Worm (Caenorhabditis elegans): ENCODE results near the gene atg-7.
A peak's percentile ranks its signal among the peaks of the same experiment; 100 is the strongest.

The atg-7 gene

DNA sequence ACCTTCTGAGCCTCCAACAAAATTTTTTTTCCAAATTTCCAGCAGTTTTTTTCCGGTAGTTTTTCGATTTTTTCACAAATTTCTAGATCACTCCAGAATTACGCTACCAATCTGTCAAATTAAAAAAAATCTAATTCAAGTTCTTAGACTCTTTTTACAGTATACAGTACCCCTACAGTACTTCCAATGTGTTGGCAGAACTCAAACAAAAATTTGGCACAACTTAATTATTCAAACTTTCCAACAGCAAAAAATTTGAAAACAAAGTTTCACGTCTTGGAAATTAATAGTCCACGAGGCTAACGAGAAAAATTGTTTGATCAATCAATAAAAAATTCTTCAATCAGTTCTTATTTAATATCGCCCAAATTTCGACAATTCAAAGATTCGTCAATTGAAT lies 31.0 kb downstream of the atg-7 start, which contains the start of gene F36H1.3:
F36H1.3 (plus strand) TSS at position 323 of the 400 bp plus-strand sequence.
- TF ChIP-seq ces-1 (GFP tag; optimal IDR thresholded peaks at IDR 0.05) (no peak), mls-2 (tag; optimal IDR thresholded peaks at IDR 0.05) (no peak), nhr-76 (tag; optimal IDR thresholded peaks at IDR 0.05) (no peak), nhr-237 (tag; optimal IDR thresholded peaks at IDR 0.05) (no peak), ceh-39 (tag; optimal IDR thresholded peaks at IDR 0.05) (no peak), lin-32 (GFP tag; optimal IDR thresholded peaks at IDR 0.05) (no peak), ztf-11 (tag; optimal IDR thresholded peaks at IDR 0.05) (no peak), mep-1 (tag; optimal IDR thresholded peaks at IDR 0.05) (no peak), pha-4 (tag; optimal IDR thresholded peaks at IDR 0.05) (no peak), blmp-1 (tag; optimal IDR thresholded peaks at IDR 0.05) (no peak), unc-120 (tag; optimal IDR thresholded peaks at IDR 0.05; ENCODE audit: poor library complexity, severe bottlenecking) (no peak), elt-1 (tag; optimal IDR thresholded peaks at IDR 0.05; ENCODE audit: borderline replicate concordance, insufficient read depth) (no peak), nhr-28 (tag; optimal IDR thresholded peaks at IDR 0.05) (no peak), unc-39 (tag; optimal IDR thresholded peaks at IDR 0.05) (no peak), nhr-2 (tag; optimal IDR thresholded peaks at IDR 0.05) (no peak)

DNA sequence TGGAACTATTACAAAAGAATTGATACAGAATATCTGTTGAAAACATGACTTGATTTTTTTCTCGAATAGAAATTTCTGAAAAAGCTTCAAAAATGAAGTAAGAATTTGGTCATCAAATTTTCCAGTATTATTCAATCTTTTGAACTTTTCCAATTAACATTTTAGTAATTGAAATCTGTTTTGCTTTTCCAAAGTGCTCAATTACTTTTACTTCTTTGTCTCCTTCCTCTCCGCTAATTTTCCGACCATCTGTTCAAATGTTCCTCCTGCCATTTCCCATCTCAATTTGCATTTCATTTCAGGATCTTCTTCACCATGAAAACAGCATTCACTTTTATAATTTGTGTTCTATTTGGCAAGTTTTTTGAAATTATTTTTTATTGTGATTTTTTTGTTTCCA lies 32.0 kb downstream of the atg-7 start, which contains the start of gene F36H1.11:
F36H1.11 (plus strand) TSS at position 301 of the 400 bp plus-strand sequence.
- TF ChIP-seq cnd-1 (tag; optimal IDR thresholded peaks at IDR 0.05), result peak; percentile 18
- no peak for TF ChIP-seq ceh-43 (GFP tag; optimal IDR thresholded peaks at IDR 0.05)
- peak; percentile 79 for TF ChIP-seq ces-1 (GFP tag; optimal IDR thresholded peaks at IDR 0.05)

DNA sequence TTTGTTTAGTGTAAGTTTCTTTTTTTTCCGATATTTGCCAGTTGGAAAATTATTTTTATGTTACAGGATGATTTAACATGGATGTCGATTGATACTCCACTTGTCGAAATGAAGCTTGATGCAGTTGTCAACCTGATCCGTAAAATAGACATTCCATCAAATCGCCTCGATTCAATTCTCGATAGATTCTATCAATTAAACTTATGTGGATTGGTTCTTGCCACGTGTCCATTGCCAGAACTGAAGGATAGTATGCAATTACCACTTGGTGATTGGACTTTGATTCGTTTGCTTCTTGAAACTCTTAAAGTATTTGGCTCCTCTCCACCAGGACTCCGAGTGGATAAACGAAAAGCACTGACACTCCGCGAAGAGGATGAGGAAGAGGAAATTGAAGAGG lies 36.5 kb downstream of the atg-7 start:
- no peak for TF ChIP-seq unc-120 (tag; optimal IDR thresholded peaks at IDR 0.05; ENCODE audit: poor library complexity, severe bottlenecking)
- TF ChIP-seq zip-8 (tag; optimal IDR thresholded peaks at IDR 0.05), result no peak
- TF ChIP-seq nhr-2 (tag; optimal IDR thresholded peaks at IDR 0.05), result no peak
- TF ChIP-seq bed-3 (GFP tag; optimal IDR thresholded peaks at IDR 0.05), result no peak
- TF ChIP-seq nhr-76 (tag; optimal IDR thresholded peaks at IDR 0.05), result no peak
- no peak for TF ChIP-seq unc-62 (GFP tag; optimal IDR thresholded peaks at IDR 0.05)
- TF ChIP-seq ceh-83 (GFP tag; optimal IDR thresholded peaks at IDR 0.05), result no peak
- TF ChIP-seq lin-32 (GFP tag; optimal IDR thresholded peaks at IDR 0.05), result no peak
- TF ChIP-seq mep-1 (tag; optimal IDR thresholded peaks at IDR 0.05), result no peak
- TF ChIP-seq drap-1 (GFP tag; optimal IDR thresholded peaks at IDR 0.05), result no peak
- no peak for TF ChIP-seq nhr-28 (tag; optimal IDR thresholded peaks at IDR 0.05)
- TF ChIP-seq elt-3 (tag; optimal IDR thresholded peaks at IDR 0.05), result no peak
- no peak for TF ChIP-seq mab-5 (tag; optimal IDR thresholded peaks at IDR 0.05)
- TF ChIP-seq M03D4.4 (tag; optimal IDR thresholded peaks at IDR 0.05), result no peak
- no peak for TF ChIP-seq ztf-11 (tag; optimal IDR thresholded peaks at IDR 0.05)

DNA sequence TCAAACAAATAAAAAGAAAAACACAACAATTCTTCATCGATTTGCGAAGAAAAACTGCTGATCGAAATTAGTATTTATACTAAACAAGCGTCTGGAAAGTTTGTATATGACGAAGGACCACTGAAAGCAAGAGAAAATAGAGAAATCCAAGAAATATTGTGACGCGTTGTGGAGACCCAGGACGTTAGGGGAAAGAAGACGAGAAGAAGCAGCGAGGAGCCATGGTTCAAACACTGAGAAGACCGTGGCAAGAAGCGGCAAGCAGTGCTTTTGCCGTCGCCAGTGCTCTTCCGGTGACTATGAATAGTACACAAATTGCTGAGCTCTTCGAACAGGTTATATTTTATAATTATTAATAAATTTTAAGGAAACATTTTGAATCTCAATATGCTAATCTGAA lies 42.2 kb downstream of the atg-7 start:
- TF ChIP-seq unc-62 (GFP tag; optimal IDR thresholded peaks at IDR 0.05) (no peak), bed-3 (GFP tag; optimal IDR thresholded peaks at IDR 0.05) (no peak), mls-2 (tag; optimal IDR thresholded peaks at IDR 0.05) (no peak), ceh-43 (GFP tag; optimal IDR thresholded peaks at IDR 0.05) (no peak), ces-1 (GFP tag; optimal IDR thresholded peaks at IDR 0.05) (peak; percentile 13), nhr-76 (tag; optimal IDR thresholded peaks at IDR 0.05) (no peak), ham-2 (GFP tag; optimal IDR thresholded peaks at IDR 0.05) (peak; percentile 20), hlh-1 (tag; optimal IDR thresholded peaks at IDR 0.05) (peak; percentile 7), ceh-39 (tag; optimal IDR thresholded peaks at IDR 0.05) (no peak), M03D4.4 (tag; optimal IDR thresholded peaks at IDR 0.05) (no peak), flh-1 (GFP tag; optimal IDR thresholded peaks at IDR 0.05) (no peak), nhr-12 (tag; optimal IDR thresholded peaks at IDR 0.05) (no peak), drap-1 (GFP tag; optimal IDR thresholded peaks at IDR 0.05) (no peak), unc-120 (tag; optimal IDR thresholded peaks at IDR 0.05; ENCODE audit: poor library complexity, severe bottlenecking) (no peak), pha-4 (tag; optimal IDR thresholded peaks at IDR 0.05) (no peak), tbx-8 (GFP tag; optimal IDR thresholded peaks at IDR 0.05) (no peak), lin-32 (GFP tag; optimal IDR thresholded peaks at IDR 0.05) (no peak)

DNA sequence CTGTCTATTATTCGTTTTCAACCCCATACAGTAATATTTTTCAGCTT lies 42.4 kb downstream of the atg-7 start, which contains the start of gene kdin-1:
kdin-1 (plus strand) TSS at position 38 of the 47 bp plus-strand sequence.
- TF ChIP-seq ztf-11 (tag; optimal IDR thresholded peaks at IDR 0.05), result no peak
- TF ChIP-seq sptf-1 (tag; optimal IDR thresholded peaks at IDR 0.05), result no peak
- TF ChIP-seq tbx-8 (GFP tag; optimal IDR thresholded peaks at IDR 0.05), result no peak
- TF ChIP-seq mab-5 (tag; optimal IDR thresholded peaks at IDR 0.05), result no peak
- no peak for TF ChIP-seq hlh-1 (tag; optimal IDR thresholded peaks at IDR 0.05)
- TF ChIP-seq nhr-12 (tag; optimal IDR thresholded peaks at IDR 0.05), result no peak
- TF ChIP-seq lin-32 (GFP tag; optimal IDR thresholded peaks at IDR 0.05), result no peak
- no peak for TF ChIP-seq bed-3 (GFP tag; optimal IDR thresholded peaks at IDR 0.05)
- TF ChIP-seq elt-1 (tag; optimal IDR thresholded peaks at IDR 0.05; ENCODE audit: borderline replicate concordance, insufficient read depth), result no peak
- no peak for TF ChIP-seq ham-2 (GFP tag; optimal IDR thresholded peaks at IDR 0.05)
- no peak for TF ChIP-seq unc-39 (tag; optimal IDR thresholded peaks at IDR 0.05)
- TF ChIP-seq flh-1 (GFP tag; optimal IDR thresholded peaks at IDR 0.05), result no peak
- TF ChIP-seq M03D4.4 (tag; optimal IDR thresholded peaks at IDR 0.05), result no peak
- no peak for TF ChIP-seq elt-3 (tag; optimal IDR thresholded peaks at IDR 0.05)
- TF ChIP-seq drap-1 (GFP tag; optimal IDR thresholded peaks at IDR 0.05), result no peak

Data from whole organism, mixed stage, embryonic.